Worm (Caenorhabditis elegans) whole organism, L4 larva: ENCODE measurements around the gene nhr-60.
A peak's percentile ranks its signal among the peaks of the same experiment; 100 is the strongest.
"Not testable (repeated sequence)": the region's sequence is repeated elsewhere in the genome, so short reads cannot be mapped to it uniquely, and the experiment has no call there.

Source experiments
- F49E8.2 ChIP-seq: sonication (generic microtip); optimal IDR thresholded peaks from 2 replicates; lab custom pipeline; 2016; ENCODE audit warnings: missing compliant biosample characterization, mild to moderate bottlenecking, missing genetic modification characterization, borderline replicate concordance
- ZK546.5 ChIP-seq, 2 experiments: sonication (generic microtip); optimal IDR thresholded peaks; 2 replicates each; lab custom pipeline; 2017; ENCODE audit warnings: missing biosample characterization in 2 of 2, missing genetic modification characterization in 2 of 2
- aha-1 ChIP-seq: fragments of 150-350 bp; peaks from one replicate; lab custom pipeline; 2014; ENCODE audit warnings: missing biosample characterization, missing genetic modification characterization
- ceh-62 ChIP-seq: sonication (generic microtip); optimal IDR thresholded peaks from 2 replicates; lab custom pipeline; 2017; ENCODE audit warnings: missing biosample characterization, missing genetic modification characterization
- ces-1 ChIP-seq: fragments of 150-350 bp; sonication (generic microtip); optimal IDR thresholded peaks from 4 replicates; lab custom pipeline; 2014; ENCODE audit warnings: missing biosample characterization, missing genetic modification reagents, missing genetic modification characterization
- cey-2 ChIP-seq: sonication (generic microtip); optimal IDR thresholded peaks from 3 replicates; lab custom pipeline; 2017; ENCODE audit warnings: missing genetic modification characterization, mild to moderate bottlenecking, missing compliant biosample characterization, antibody characterized with exemption, borderline replicate concordance; ENCODE audit not compliant: insufficient read depth
- dve-1 ChIP-seq: sonication (generic microtip); optimal IDR thresholded peaks from 2 replicates; lab custom pipeline; 2017; ENCODE audit warnings: antibody characterized with exemption, mild to moderate bottlenecking, missing genetic modification characterization, missing compliant biosample characterization; ENCODE audit not compliant: insufficient read depth
- egl-27 ChIP-seq: sonication (generic microtip); optimal IDR thresholded peaks from 3 replicates; lab custom pipeline; 2017; ENCODE audit warnings: missing biosample characterization, missing genetic modification reagents, missing genetic modification characterization
- fos-1 ChIP-seq: fragments of 150-350 bp; optimal IDR thresholded peaks from 2 replicates; lab custom pipeline; 2014; ENCODE audit warnings: missing biosample characterization, missing genetic modification characterization
- hif-1 ChIP-seq, 2 experiments: sonication (generic microtip); optimal IDR thresholded peaks; 2 replicates each; lab custom pipeline; 2016 to 2017; ENCODE audit warnings: missing compliant biosample characterization in 2 of 2, missing genetic modification characterization in 2 of 2, missing genetic modification reagents in 2 of 2, missing genotype in 2 of 2, mild to moderate bottlenecking in 1 of 2
- lin-15B ChIP-seq: fragments of 150-350 bp; sonication (generic microtip); optimal IDR thresholded peaks from 3 replicates; lab custom pipeline; 2014; ENCODE audit warnings: missing biosample characterization, missing genetic modification characterization
- lin-29 ChIP-seq: fragments of 200-800 bp; sonication (Bioruptor generic); IDR thresholded peaks from 2 replicates; pipeline ENCODE4 v1.3.6; 2022; ENCODE audit warnings: missing genetic modification reagents, missing genetic modification characterization, missing compliant biosample characterization
- lin-38 ChIP-seq: fragments of 200-800 bp; sonication (Bioruptor generic); IDR thresholded peaks from 2 replicates; pipeline ENCODE4 v1.3.6; 2022; ENCODE audit warnings: missing genetic modification reagents, missing genetic modification characterization, missing compliant biosample characterization
- lin-39 ChIP-seq: fragments of 150-350 bp; optimal IDR thresholded peaks from 2 replicates; lab custom pipeline; 2014; ENCODE audit warnings: missing biosample characterization, missing genetic modification reagents, missing genetic modification characterization
- madf-5 ChIP-seq, 2 experiments: fragments of 200-800 bp; sonication (Bioruptor generic); IDR thresholded peaks; 2 replicates each; pipeline ENCODE4 v1.3.6; 2022; ENCODE audit warnings: missing compliant biosample characterization in 2 of 2, missing genetic modification characterization in 2 of 2
- madf-9 ChIP-seq: fragments of 200-800 bp; sonication (Bioruptor generic); conservative IDR thresholded peaks from 2 replicates; pipeline ENCODE4 v1.3.6; 2022; ENCODE audit warnings: missing genetic modification reagents, missing genetic modification characterization, missing compliant biosample characterization
- mes-2 ChIP-seq: sonication (generic microtip); optimal IDR thresholded peaks from 2 replicates; lab custom pipeline; 2016; ENCODE audit warnings: missing genotype, mild to moderate bottlenecking, missing genetic modification characterization, missing compliant biosample characterization; ENCODE audit not compliant: poor library complexity, severe bottlenecking
- mxl-3 ChIP-seq: fragments of 200-800 bp; sonication (Bioruptor generic); optimal IDR thresholded peaks from 2 replicates; lab custom pipeline; 2018; ENCODE audit warnings: mild to moderate bottlenecking, missing genetic modification characterization, missing compliant biosample characterization
- nhr-102 ChIP-seq: sonication (generic microtip); optimal IDR thresholded peaks from 2 replicates; lab custom pipeline; 2016; ENCODE audit warnings: mild to moderate bottlenecking, missing genetic modification characterization, moderate library complexity, missing compliant biosample characterization
- nhr-11 ChIP-seq: fragments of 150-350 bp; optimal IDR thresholded peaks from 2 replicates; lab custom pipeline; 2014; ENCODE audit warnings: missing biosample characterization, missing genetic modification characterization
- nhr-237 ChIP-seq: sonication (generic microtip); optimal IDR thresholded peaks from 2 replicates; lab custom pipeline; 2017; ENCODE audit warnings: missing biosample characterization, missing genetic modification characterization
- nhr-41 ChIP-seq: fragments of 200-800 bp; sonication (Bioruptor generic); IDR thresholded peaks from 2 replicates; pipeline ENCODE4 v1.3.6; 2022; ENCODE audit warnings: missing genetic modification reagents, missing genetic modification characterization, missing compliant biosample characterization
- nhr-76 ChIP-seq: fragments of 150-350 bp; optimal IDR thresholded peaks from 2 replicates; lab custom pipeline; 2014; ENCODE audit warnings: missing biosample characterization, missing genetic modification characterization
- pha-4 ChIP-seq, 2 experiments: fragments of 150-350 bp in 1 of 2; fragments of 200-800 bp in 1 of 2; sonication (Bioruptor generic) in 1 of 2; IDR thresholded peaks in 1 of 2; optimal IDR thresholded peaks in 1 of 2; 2 replicates each; pipeline versions ENCODE4 v1.3.6 to Lab custom; 2014 to 2022; ENCODE audit warnings: missing genetic modification characterization in 2 of 2, missing genetic modification reagents in 2 of 2, missing biosample characterization in 1 of 2, missing compliant biosample characterization in 1 of 2
- php-3 ChIP-seq: fragments of 200-800 bp; sonication (Bioruptor generic); IDR thresholded peaks from 2 replicates; pipeline ENCODE4 v1.3.6; 2022; ENCODE audit warnings: missing genetic modification reagents, missing genetic modification characterization, missing compliant biosample characterization
- pqm-1 ChIP-seq: sonication (generic microtip); optimal IDR thresholded peaks from 2 replicates; lab custom pipeline; 2017; ENCODE audit warnings: missing biosample characterization, missing genetic modification characterization
- rbr-2 ChIP-seq: sonication (generic microtip); optimal IDR thresholded peaks from 2 replicates; lab custom pipeline; 2016; ENCODE audit warnings: missing genotype, missing genetic modification characterization, missing compliant biosample characterization
- skn-1 ChIP-seq: fragments of 150-350 bp; optimal IDR thresholded peaks from 2 replicates; lab custom pipeline; 2014; ENCODE audit warnings: missing biosample characterization, missing genetic modification characterization
- snpc-1.2 ChIP-seq: fragments of 200-800 bp; sonication (Bioruptor generic); IDR thresholded peaks from 2 replicates; pipeline ENCODE4 v1.3.6; 2022; ENCODE audit warnings: missing genetic modification reagents, missing genetic modification characterization, missing compliant biosample characterization
- snpc-4 ChIP-seq: fragments of 150-350 bp; optimal IDR thresholded peaks from 2 replicates; lab custom pipeline; 2014; ENCODE audit warnings: missing biosample characterization, missing genetic modification characterization
- tag-97 ChIP-seq: fragments of 200-800 bp; sonication (Bioruptor generic); IDR thresholded peaks from 2 replicates; pipeline ENCODE4 v1.3.6; 2022; ENCODE audit warnings: missing genetic modification characterization, missing compliant biosample characterization
- unc-130 ChIP-seq: sonication (generic microtip); optimal IDR thresholded peaks from 2 replicates; lab custom pipeline; 2016; ENCODE audit warnings: missing genetic modification reagents, missing genetic modification characterization, missing compliant biosample characterization

nhr-60 gene

DNA sequence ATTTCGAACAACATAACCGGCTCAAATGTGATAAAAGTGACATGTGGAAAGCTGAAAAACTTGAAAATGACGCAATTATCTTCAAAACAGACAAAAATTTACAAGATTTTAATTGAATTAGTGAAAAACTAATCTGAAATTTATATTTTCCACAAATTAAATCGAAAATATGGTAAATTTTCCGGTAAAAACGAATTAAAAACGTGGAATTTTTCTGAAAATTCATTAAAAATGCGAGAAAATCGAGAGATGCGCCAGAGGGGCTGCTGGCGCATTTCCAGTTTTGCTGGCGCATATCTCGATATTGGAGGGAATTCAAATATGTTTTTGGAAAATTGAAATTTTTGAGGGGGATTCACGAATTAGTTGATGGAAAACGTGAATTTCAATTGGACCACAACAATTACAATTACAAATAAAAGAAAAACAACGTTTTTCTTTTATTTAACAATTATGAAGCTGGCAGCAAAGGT, 6.9 kb downstream of the nhr-60 start, which contains the start of the genes haf-3 and F57A10.2 (continued):
- TF ChIP-seq fos-1 (tag; lab: Kevin White, UChicago) (no peak), aha-1 (tag; lab: Kevin White, UChicago) (peak; percentile 76), pqm-1 (tag; lab: Kevin White, UChicago) (no peak), ceh-62 (tag; lab: Kevin White, UChicago) (no peak), dve-1 (tag; lab: Kevin White, UChicago) (peak; percentile 95), nhr-41 (GFP tag; lab: Robert Waterston, UW) (no peak), php-3 (GFP tag; lab: Robert Waterston, UW) (peak; percentile 68; the same call in 1 of the 2 replicates), madf-9 (GFP tag; lab: Robert Waterston, UW) (peak; percentile 56; the same call in 1 of the 2 replicates), hif-1 (tag; optimal IDR thresholded peaks at IDR 0.05; lab: Kevin White, UChicago) (peak; percentile 44 to 54), cey-2 (tag; lab: Kevin White, UChicago) (no peak)

DNA sequence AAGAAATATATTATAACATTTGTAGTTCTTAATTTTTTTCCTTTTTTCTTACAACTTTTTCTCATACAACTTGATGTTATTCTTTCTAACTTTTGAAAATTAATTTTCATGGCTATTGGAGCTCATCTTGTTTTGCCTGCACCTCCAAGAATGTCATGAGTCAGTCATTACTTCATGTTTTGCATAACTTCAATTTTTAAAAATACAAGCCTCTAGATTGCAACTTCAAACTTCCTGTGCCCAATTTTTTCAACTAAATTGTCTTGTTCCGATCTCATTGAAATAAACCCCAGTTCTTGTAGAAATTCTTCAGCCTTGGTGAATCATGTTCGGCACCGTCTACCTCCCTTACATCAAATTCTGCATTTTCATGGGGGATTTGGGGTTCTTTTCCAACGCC, 14.6 kb downstream of the nhr-60 start, which contains the start of gene str-9:
Gene str-9 (plus strand): TSS at position 301 of the 400 bp plus-strand sequence.
- no peak for TF ChIP-seq nhr-41 (GFP tag; lab: Robert Waterston, UW)
- TF ChIP-seq lin-29 (GFP tag; lab: Robert Waterston, UW): no peak
- TF ChIP-seq nhr-237: no peak
- no peak for TF ChIP-seq php-3 (GFP tag; lab: Robert Waterston, UW)
- TF ChIP-seq F49E8.2 (tag; lab: Kevin White, UChicago): no peak
- no peak for TF ChIP-seq mes-2 (tag; lab: Kevin White, UChicago)
- TF ChIP-seq lin-38 (GFP tag; lab: Robert Waterston, UW): no peak
- TF ChIP-seq skn-1: no peak
- no peak for TF ChIP-seq mxl-3 (GFP tag; lab: Kevin White, UChicago)
- no peak for TF ChIP-seq unc-130 (GFP tag; lab: Kevin White, UChicago)

DNA sequence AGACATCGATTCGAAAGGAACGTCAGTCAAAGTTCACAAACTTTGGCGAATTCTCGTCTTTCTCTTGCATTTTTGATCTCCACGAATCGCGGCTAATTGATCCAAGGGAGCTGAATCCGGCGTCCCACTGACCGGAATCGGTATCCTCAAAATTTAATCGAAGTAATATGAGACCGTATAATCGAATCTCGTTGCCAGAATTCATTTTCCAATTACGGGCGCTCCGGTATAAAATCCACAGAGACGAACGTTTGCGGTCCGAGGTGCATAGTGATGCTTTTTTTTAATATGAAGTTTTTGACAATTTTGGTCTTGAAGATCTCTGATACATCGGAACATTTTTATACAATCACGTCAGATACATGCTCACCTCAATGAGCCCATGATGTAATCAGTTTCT, 15.4 kb downstream of the nhr-60 start:
- TF ChIP-seq aha-1 (tag; lab: Kevin White, UChicago) (peak; percentile 92), lin-29 (GFP tag; lab: Robert Waterston, UW) (no peak), lin-39 (tag; lab: Kevin White, UChicago) (no peak)
- TF ChIP-seq, all 104 proteins: peak for 1

DNA sequence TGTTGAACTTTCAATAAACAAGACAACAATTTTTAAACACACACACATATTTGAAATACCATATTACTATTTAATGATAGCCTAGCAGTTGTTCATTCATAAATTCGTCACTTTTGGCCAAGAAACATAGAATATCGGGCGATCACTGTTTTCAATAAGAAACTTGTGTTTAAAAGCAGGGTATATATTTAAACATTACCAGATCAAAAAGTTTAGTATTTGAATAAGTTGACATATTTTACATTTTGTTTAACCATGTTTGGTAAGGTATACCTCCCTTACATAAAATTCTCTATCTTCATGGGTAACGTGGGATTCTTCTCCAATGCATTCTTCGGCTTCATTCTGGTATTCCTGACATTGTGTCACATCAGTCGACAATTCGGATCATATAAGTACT, 18.3 kb downstream of the nhr-60 start, which contains the start of gene str-8:
Gene str-8 (plus strand): TSS at position 301 of the 400 bp plus-strand sequence.
- not testable (repeated sequence) for TF ChIP-seq egl-27; nhr-11 (tag; lab: Kevin White, UChicago); lin-29 (GFP tag; lab: Robert Waterston, UW)
- TF ChIP-seq, all 104 proteins: peak for 0; not testable (repeated sequence) for 104

DNA sequence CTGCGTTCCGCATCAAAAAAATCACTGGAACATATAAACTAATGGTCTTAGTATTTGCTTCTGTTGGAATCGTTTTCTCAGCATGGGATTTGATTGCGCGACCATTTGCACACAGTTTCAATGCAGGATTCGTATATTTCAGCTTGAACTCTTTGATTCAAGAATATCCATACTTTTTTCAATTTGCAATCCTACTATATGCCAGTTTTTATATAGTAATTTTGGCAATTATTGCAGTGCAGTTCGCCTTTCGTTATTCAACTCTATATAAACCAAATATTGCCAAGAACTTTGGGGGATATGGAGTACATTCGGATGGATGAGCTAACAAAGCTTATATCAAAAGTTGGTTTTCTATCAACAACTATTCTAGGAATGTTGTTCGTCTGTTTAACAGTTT, 20.1 kb downstream of the nhr-60 start, which contains the start of gene str-5:
Gene str-5 (plus strand): TSS at position 301 of the 400 bp plus-strand sequence.
- TF ChIP-seq cey-2, F49E8.2, nhr-102 (tag; lab: Kevin White, UChicago): not testable (repeated sequence)

DNA sequence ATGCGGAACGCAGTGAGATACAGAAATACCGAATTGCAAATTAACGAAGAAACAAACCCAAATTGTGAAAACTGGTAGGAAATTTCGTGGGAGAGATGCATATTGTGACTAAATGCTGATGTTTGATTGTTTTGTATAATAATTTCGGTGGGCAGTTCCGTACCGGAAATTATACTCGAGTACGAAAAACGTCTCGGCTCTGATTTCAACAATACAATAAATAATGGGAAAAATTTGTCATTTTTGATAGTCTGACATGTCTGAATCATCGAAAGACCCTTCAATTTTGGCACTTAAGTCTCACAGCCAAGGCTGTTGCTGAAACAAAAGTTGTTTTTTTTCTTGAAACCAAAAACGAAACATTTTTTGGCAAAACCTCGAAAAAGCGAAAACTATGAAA, 21.0 kb downstream of the nhr-60 start, which contains the start of gene str-43:
Gene str-43 (minus strand): TSS at position 101 of the 400 bp plus-strand sequence.
- TF ChIP-seq mes-2 (tag; lab: Kevin White, UChicago) (no peak), snpc-1.2 (GFP tag; lab: Robert Waterston, UW) (no peak), madf-5 (GFP tag; IDR thresholded peaks at IDR 0.05; lab: Robert Waterston, UW) (no peak)

DNA sequence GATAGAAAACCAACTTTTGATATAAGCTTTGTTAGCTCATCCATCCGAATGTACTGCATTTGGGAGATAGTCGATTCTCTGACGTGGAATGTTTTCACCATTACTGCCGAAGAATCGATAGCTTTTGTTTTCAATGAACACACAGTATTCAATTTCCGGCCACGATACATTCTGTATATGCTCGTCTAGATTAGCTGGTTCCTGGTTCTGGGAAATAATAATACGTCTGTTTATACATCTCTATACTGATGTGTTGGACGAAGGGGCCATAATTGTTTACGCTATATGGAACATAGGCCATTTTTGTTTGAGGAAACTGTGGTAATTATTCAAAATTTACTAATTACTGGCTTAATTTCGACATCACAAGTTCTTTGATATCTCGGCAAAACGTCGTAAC, 22.9 kb downstream of the nhr-60 start, which contains the start of gene str-6:
Gene str-6 (minus strand): TSS at position 101 of the 400 bp plus-strand sequence.
- no peak for TF ChIP-seq ces-1
- TF ChIP-seq mxl-3 (GFP tag; lab: Kevin White, UChicago): no peak
- no peak for TF ChIP-seq pha-4 (GFP tag; IDR thresholded peaks at IDR 0.05; lab: Robert Waterston, UW)
- TF ChIP-seq pha-4 (tag; optimal IDR thresholded peaks at IDR 0.05; lab: Kevin White, UChicago): no peak
- no peak for TF ChIP-seq lin-15B (tag; lab: Kevin White, UChicago)
- TF ChIP-seq rbr-2 (tag; lab: Kevin White, UChicago): no peak
- TF ChIP-seq nhr-76: no peak
- TF ChIP-seq ZK546.5 (tag; optimal IDR thresholded peaks at IDR 0.05; lab: Kevin White, UChicago): no peak
- TF ChIP-seq tag-97 (GFP tag; lab: Robert Waterston, UW): no peak
- TF ChIP-seq snpc-4 (tag; lab: Kevin White, UChicago): no peak
- TF ChIP-seq, all 104 proteins: peak for 0
